Worm (Caenorhabditis elegans) whole organism, L1 larva: Measurements from ENCODE around the gene kqt-1.

Experiments
- C04F5.9 ChIP-seq: sonication (generic microtip); optimal IDR thresholded peaks from 2 replicates; lab custom pipeline; 2016; ENCODE audit warnings: missing genetic modification characterization, missing compliant biosample characterization
- C34B4.2 ChIP-seq: sonication (generic microtip); optimal IDR thresholded peaks from 2 replicates; lab custom pipeline; 2017; ENCODE audit warnings: mild to moderate bottlenecking, missing genetic modification characterization, missing compliant biosample characterization
- Y116A8C.19 ChIP-seq: sonication (generic microtip); optimal IDR thresholded peaks from 2 replicates; lab custom pipeline; 2016; ENCODE audit warnings: missing compliant biosample characterization, missing genetic modification characterization, borderline replicate concordance
- alr-1 ChIP-seq: fragments of 200-800 bp; sonication (Bioruptor generic); optimal IDR thresholded peaks from 2 replicates; lab custom pipeline; 2018; ENCODE audit warnings: borderline replicate concordance, mild to moderate bottlenecking, missing genetic modification characterization, missing compliant biosample characterization
- aly-2 ChIP-seq: fragments of 150-350 bp; optimal IDR thresholded peaks from 2 replicates; lab custom pipeline; 2014; ENCODE audit warnings: missing biosample characterization, missing genetic modification characterization
- ceh-63 ChIP-seq: fragments of 200-800 bp; sonication (Bioruptor generic); optimal IDR thresholded peaks from 2 replicates; lab custom pipeline; 2018; ENCODE audit warnings: mild to moderate bottlenecking, missing genetic modification characterization, missing compliant biosample characterization
- ceh-8 ChIP-seq: fragments of 200-800 bp; sonication (Bioruptor generic); optimal IDR thresholded peaks from 2 replicates; lab custom pipeline; 2018; ENCODE audit warnings: mild to moderate bottlenecking, missing genetic modification characterization, moderate library complexity, missing compliant biosample characterization
- ceh-82 ChIP-seq, 3 experiments: fragments of 150-350 bp in 1 of 3; sonication (generic microtip) in 2 of 3; optimal IDR thresholded peaks; 2 replicates each; lab custom pipeline; 2014 to 2017; ENCODE audit warnings: missing biosample characterization in 3 of 3, missing genetic modification characterization in 3 of 3
- ceh-88 ChIP-seq: fragments of 200-800 bp; sonication (Bioruptor generic); IDR thresholded peaks from 2 replicates; pipeline ENCODE4 v1.3.6; 2022; ENCODE audit warnings: missing genetic modification characterization, missing compliant biosample characterization
- ceh-90 ChIP-seq: sonication (generic microtip); optimal IDR thresholded peaks from 2 replicates; lab custom pipeline; 2016; ENCODE audit warnings: missing genetic modification characterization, missing compliant biosample characterization
- efl-1 ChIP-seq, 4 experiments: fragments of 150-350 bp; optimal IDR thresholded peaks in 3 of 4; peaks in 1 of 4; 1 replicate in 1 of 4; 2 replicates in 3 of 4; lab custom pipeline; 2014; ENCODE audit warnings: missing biosample characterization in 2 of 4, missing genetic modification characterization in 2 of 4, missing genetic modification reagents in 2 of 4
- egl-13 ChIP-seq: sonication (generic microtip); optimal IDR thresholded peaks from 2 replicates; lab custom pipeline; 2016; ENCODE audit warnings: missing genotype, missing genetic modification reagents, missing genetic modification characterization, missing compliant biosample characterization
- egl-27 ChIP-seq, 2 experiments: fragments of 150-350 bp in 1 of 2; sonication (generic microtip); optimal IDR thresholded peaks; 3 replicates each; lab custom pipeline; 2017 to 2018; ENCODE audit warnings: missing biosample characterization in 2 of 2, missing genetic modification characterization in 2 of 2, missing genetic modification reagents in 2 of 2
- elt-2 ChIP-seq: sonication (generic microtip); optimal IDR thresholded peaks from 2 replicates; lab custom pipeline; 2016; ENCODE audit warnings: missing genetic modification characterization, mild to moderate bottlenecking, inconsistent platforms, missing compliant biosample characterization, missing genetic modification reagents
- ets-5 ChIP-seq: fragments of 200-800 bp; sonication (Bioruptor generic); IDR thresholded peaks from 2 replicates; pipeline ENCODE4 v1.3.6; 2022; ENCODE audit warnings: missing genetic modification characterization, missing compliant biosample characterization
- fkh-10 ChIP-seq: sonication (generic microtip); optimal IDR thresholded peaks from 2 replicates; lab custom pipeline; 2017; ENCODE audit warnings: missing biosample characterization, missing genetic modification reagents, missing genetic modification characterization
- fkh-8 ChIP-seq: sonication (generic microtip); optimal IDR thresholded peaks from 2 replicates; lab custom pipeline; 2016; ENCODE audit warnings: mild to moderate bottlenecking, missing genetic modification characterization, missing compliant biosample characterization
- fos-1 ChIP-seq: fragments of 150-350 bp; optimal IDR thresholded peaks from 2 replicates; lab custom pipeline; 2014; ENCODE audit warnings: missing biosample characterization, missing genetic modification characterization
- grh-1 ChIP-seq: fragments of 200-800 bp; sonication (Bioruptor generic); IDR thresholded peaks from 2 replicates; pipeline ENCODE4 v1.3.6; 2022; ENCODE audit warnings: missing genetic modification reagents, missing genetic modification characterization, missing compliant biosample characterization
- hlh-4 ChIP-seq: sonication (generic microtip); optimal IDR thresholded peaks from 2 replicates; lab custom pipeline; 2016; ENCODE audit warnings: mild to moderate bottlenecking, missing genetic modification characterization, missing compliant biosample characterization
- isw-1 ChIP-seq: fragments of 200-800 bp; sonication (Bioruptor generic); IDR thresholded peaks from 2 replicates; pipeline ENCODE4 v1.3.6; 2022; ENCODE audit warnings: missing genetic modification characterization, missing compliant biosample characterization
- lin-14 ChIP-seq: fragments of 200-800 bp; sonication (Bioruptor generic); optimal IDR thresholded peaks from 2 replicates; lab custom pipeline; 2018; ENCODE audit warnings: mild to moderate bottlenecking, missing genetic modification characterization, moderate library complexity, missing compliant biosample characterization
- mab-9 ChIP-seq: fragments of 200-800 bp; sonication (Bioruptor generic); IDR thresholded peaks from 2 replicates; pipeline ENCODE4 v1.3.6; 2022; ENCODE audit warnings: missing genetic modification reagents, missing genetic modification characterization, missing compliant biosample characterization
- mef-2 ChIP-seq: fragments of 150-350 bp; optimal IDR thresholded peaks from 2 replicates; lab custom pipeline; 2014; ENCODE audit warnings: missing biosample characterization, missing genetic modification characterization
- nhr-12 ChIP-seq: sonication (generic microtip); optimal IDR thresholded peaks from 2 replicates; lab custom pipeline; 2017; ENCODE audit warnings: missing biosample characterization, missing genetic modification characterization
- nhr-19 ChIP-seq: fragments of 200-800 bp; sonication (Bioruptor generic); conservative IDR thresholded peaks from 2 replicates; pipeline ENCODE4 v1.3.6; 2022; ENCODE audit warnings: missing genetic modification characterization, missing compliant biosample characterization
- nhr-237 ChIP-seq: fragments of 150-350 bp; optimal IDR thresholded peaks from 2 replicates; lab custom pipeline; 2014; ENCODE audit warnings: missing biosample characterization, missing genetic modification characterization
- nhr-28 ChIP-seq: fragments of 150-350 bp; optimal IDR thresholded peaks from 2 replicates; lab custom pipeline; 2014; ENCODE audit warnings: missing biosample characterization, missing genetic modification characterization
- nhr-71 ChIP-seq: sonication (generic microtip); optimal IDR thresholded peaks from 2 replicates; lab custom pipeline; 2016; ENCODE audit warnings: mild to moderate bottlenecking, missing genetic modification characterization, moderate library complexity, missing compliant biosample characterization
- nhr-77 ChIP-seq: fragments of 150-350 bp; optimal IDR thresholded peaks from 2 replicates; lab custom pipeline; 2014; ENCODE audit warnings: missing biosample characterization, missing genetic modification characterization
- nhr-85 ChIP-seq: sonication (generic microtip); peaks from one replicate; lab custom pipeline; 2016; ENCODE audit warnings: missing genetic modification characterization, inconsistent platforms, missing compliant biosample characterization
- nhr-90 ChIP-seq: sonication (generic microtip); optimal IDR thresholded peaks from 2 replicates; lab custom pipeline; 2016; ENCODE audit warnings: mild to moderate bottlenecking, missing genetic modification characterization, missing compliant biosample characterization; ENCODE audit not compliant: poor library complexity
- pag-3 ChIP-seq: sonication (generic microtip); optimal IDR thresholded peaks from 2 replicates; lab custom pipeline; 2017; ENCODE audit warnings: missing genetic modification characterization, mild to moderate bottlenecking, missing compliant biosample characterization, antibody characterized with exemption, borderline replicate concordance; ENCODE audit not compliant: insufficient read depth
- rnt-1 ChIP-seq: sonication (generic microtip); optimal IDR thresholded peaks from 2 replicates; lab custom pipeline; 2016; ENCODE audit warnings: mild to moderate bottlenecking, missing genetic modification characterization, moderate library complexity, missing compliant biosample characterization
- skn-1 ChIP-seq: fragments of 150-350 bp; optimal IDR thresholded peaks from 2 replicates; lab custom pipeline; 2014; ENCODE audit warnings: missing biosample characterization, missing genetic modification characterization
- snpc-4 ChIP-seq: fragments of 150-350 bp; optimal IDR thresholded peaks from 2 replicates; lab custom pipeline; 2014; ENCODE audit warnings: missing biosample characterization, missing genetic modification characterization
- sptf-1 ChIP-seq: fragments of 150-350 bp; optimal IDR thresholded peaks from 2 replicates; lab custom pipeline; 2014; ENCODE audit warnings: missing biosample characterization, missing genetic modification characterization
- sup-37 ChIP-seq: fragments of 200-800 bp; sonication (Bioruptor generic); optimal IDR thresholded peaks from 2 replicates; lab custom pipeline; 2018; ENCODE audit warnings: mild to moderate bottlenecking, missing genetic modification characterization, missing compliant biosample characterization
- tbx-2 ChIP-seq: sonication (generic microtip); optimal IDR thresholded peaks from 2 replicates; lab custom pipeline; 2016; ENCODE audit warnings: missing genetic modification characterization, missing compliant biosample characterization
- unc-86 ChIP-seq: sonication (generic microtip); optimal IDR thresholded peaks from 2 replicates; lab custom pipeline; 2016; ENCODE audit warnings: missing genetic modification characterization, missing compliant biosample characterization
- vab-15 ChIP-seq: sonication (generic microtip); optimal IDR thresholded peaks from 2 replicates; lab custom pipeline; 2017; ENCODE audit warnings: missing genotype, mild to moderate bottlenecking, missing genetic modification characterization, missing compliant biosample characterization
- xbp-1 ChIP-seq: sonication (generic microtip); optimal IDR thresholded peaks from 2 replicates; lab custom pipeline; 2016; ENCODE audit warnings: missing genetic modification characterization, missing compliant biosample characterization
- ztf-11 ChIP-seq, 2 experiments: sonication (generic microtip); optimal IDR thresholded peaks; 2 replicates each; lab custom pipeline; 2016 to 2017; ENCODE audit warnings: missing genetic modification characterization in 2 of 2, missing biosample characterization in 1 of 2, missing compliant biosample characterization in 1 of 2

Gene kqt-1

DNA sequence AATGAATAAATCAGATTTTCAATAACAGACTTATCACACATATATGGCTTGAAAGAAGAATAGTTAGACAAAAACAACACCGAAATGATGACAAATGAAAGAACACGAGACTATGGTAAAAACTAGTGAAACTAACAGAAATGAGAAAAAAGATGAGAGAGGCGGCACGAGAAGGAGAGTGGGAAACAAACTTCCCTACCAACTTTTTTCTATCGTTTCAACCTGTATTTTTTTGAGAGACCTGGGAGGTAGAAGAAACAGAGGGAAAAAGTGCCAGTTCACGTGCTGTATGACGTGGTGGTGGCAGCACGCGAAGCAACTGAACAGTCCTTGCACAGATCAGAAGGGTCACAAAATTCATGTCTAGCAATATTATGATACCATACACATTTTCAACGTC, 24.0 kb downstream of the kqt-1 start (continued):
- peak; percentile 42 for TF ChIP-seq nhr-90 (tag; lab: Kevin White, UChicago)
- TF ChIP-seq elt-2 (tag; lab: Kevin White, UChicago): peak; percentile 27
- TF ChIP-seq C34B4.2: no peak
- TF ChIP-seq efl-1 (optimal IDR thresholded peaks at IDR 0.05; lab: Kevin White, UChicago): no peak
- no peak for TF ChIP-seq efl-1 (GFP tag; optimal IDR thresholded peaks at IDR 0.05 in 1 of 2; lab: Kevin White, UChicago)
- no peak for TF ChIP-seq nhr-12 (tag; lab: Kevin White, UChicago)
- TF ChIP-seq egl-13: no peak
- TF ChIP-seq nhr-85 (tag; lab: Kevin White, UChicago): peak; percentile 95
- TF ChIP-seq mab-9 (GFP tag; lab: Robert Waterston, UW): no peak
- TF ChIP-seq Y116A8C.19: no peak
- peak; percentile 84 for TF ChIP-seq lin-14 (GFP tag; lab: Kevin White, UChicago)
- TF ChIP-seq vab-15: no peak
- no peak for TF ChIP-seq mef-2 (tag; lab: Kevin White, UChicago)
- no peak for TF ChIP-seq ceh-63 (GFP tag; lab: Kevin White, UChicago)
- TF ChIP-seq ceh-88 (GFP tag; lab: Robert Waterston, UW): no peak
- TF ChIP-seq nhr-28 (tag; lab: Kevin White, UChicago): no peak
- TF ChIP-seq pag-3 (tag; lab: Kevin White, UChicago): no peak
- TF ChIP-seq ets-5 (GFP tag; lab: Robert Waterston, UW): no peak
- 0 out of 2 replicates have a peak, but pooled peaks have one; percentile 36 for TF ChIP-seq nhr-19 (GFP tag; lab: Robert Waterston, UW)
- no peak for TF ChIP-seq fkh-10
- TF ChIP-seq snpc-4 (tag; lab: Kevin White, UChicago): no peak
- TF ChIP-seq egl-27 (tag; optimal IDR thresholded peaks at IDR 0.05; lab: Kevin White, UChicago): no peak
- no peak for TF ChIP-seq isw-1 (GFP tag; lab: Robert Waterston, UW)
- TF ChIP-seq fos-1 (tag; lab: Kevin White, UChicago): no peak
- TF ChIP-seq tbx-2 (tag; lab: Kevin White, UChicago): peak; percentile 59
- no peak for TF ChIP-seq ceh-8 (GFP tag; lab: Kevin White, UChicago)
- peak; percentile 33; the same call in 1 of the 2 replicates for TF ChIP-seq grh-1 (GFP tag; lab: Robert Waterston, UW)
- no peak for TF ChIP-seq xbp-1 (tag; lab: Kevin White, UChicago)
- TF ChIP-seq alr-1 (tag; lab: Kevin White, UChicago): no peak
- no peak for TF ChIP-seq ceh-90
- no peak for TF ChIP-seq unc-86
- no peak for TF ChIP-seq rnt-1
- no peak for TF ChIP-seq fkh-8 (tag; lab: Kevin White, UChicago)
- TF ChIP-seq hlh-4 (tag; lab: Kevin White, UChicago): no peak
- TF ChIP-seq ceh-82 (tag; optimal IDR thresholded peaks at IDR 0.05; lab: Kevin White, UChicago): no peak
- TF ChIP-seq nhr-237 (tag; lab: Kevin White, UChicago): no peak
- TF ChIP-seq aly-2 (tag; lab: Kevin White, UChicago): no peak
- no peak for TF ChIP-seq sptf-1 (tag; lab: Kevin White, UChicago)
- TF ChIP-seq nhr-77 (tag; lab: Kevin White, UChicago): peak; percentile 5
- no peak for TF ChIP-seq ztf-11 (tag; optimal IDR thresholded peaks at IDR 0.05; lab: Kevin White, UChicago)
- peak; percentile 84 for TF ChIP-seq nhr-71 (tag; lab: Kevin White, UChicago)
- no peak for TF ChIP-seq C04F5.9 (tag; lab: Kevin White, UChicago)
- TF ChIP-seq sup-37 (GFP tag; lab: Kevin White, UChicago): no peak
- TF ChIP-seq skn-1 (tag; lab: Kevin White, UChicago): peak; percentile 98
- TF ChIP-seq, all 84 proteins: peak for 21
